Fruit fly (Drosophila melanogaster) whole organism, embryonic: ENCODE data around the gene Syx18.

ENCODE experiments used
- Atf6 ChIP-seq: fragments of 200-800 bp; sonication (Bioruptor generic); IDR thresholded peaks from 2 replicates; pipeline ENCODE4 v1.3.6; 2022; ENCODE audit warnings: missing biosample characterization, missing genetic modification characterization
- CG11696 ChIP-seq: fragments of 200-800 bp; sonication (Bioruptor generic); IDR thresholded peaks from 2 replicates; pipeline ENCODE4 v1.3.6; 2022; ENCODE audit warnings: missing biosample characterization, missing genetic modification characterization
- CG12071 ChIP-seq: fragments of 200-800 bp; sonication (Bioruptor generic); optimal IDR thresholded peaks from 3 replicates; lab custom pipeline; 2018; ENCODE audit warnings: missing biosample characterization, mild to moderate bottlenecking, missing genetic modification characterization
- CG12942 ChIP-seq: fragments of 200-800 bp; sonication (Bioruptor generic); optimal IDR thresholded peaks from 3 replicates; lab custom pipeline; 2016; ENCODE audit warnings: missing biosample characterization, missing genetic modification characterization
- CG13123 ChIP-seq: fragments of 200-800 bp; sonication (Bioruptor generic); optimal IDR thresholded peaks from 2 replicates; lab custom pipeline; 2016; ENCODE audit warnings: missing biosample characterization, missing genetic modification characterization
- CG13894 ChIP-seq: fragments of 200-800 bp; sonication (Bioruptor generic); optimal IDR thresholded peaks from 3 replicates; lab custom pipeline; 2018; ENCODE audit warnings: missing biosample characterization, mild to moderate bottlenecking, missing genetic modification characterization, moderate library complexity
- CG15011 ChIP-seq: fragments of 200-800 bp; sonication (Bioruptor generic); optimal IDR thresholded peaks from 3 replicates; lab custom pipeline; 2018; ENCODE audit warnings: missing biosample characterization, mild to moderate bottlenecking, missing genetic modification characterization
- CG17359 ChIP-seq: fragments of 200-800 bp; sonication (Bioruptor generic); optimal IDR thresholded peaks from 3 replicates; lab custom pipeline; 2018; ENCODE audit warnings: missing biosample characterization, mild to moderate bottlenecking, missing genetic modification characterization, moderate library complexity
- CG2129 ChIP-seq: fragments of 200-800 bp; sonication (Bioruptor generic); IDR thresholded peaks from 2 replicates; pipeline ENCODE4 v1.3.6; 2022; ENCODE audit warnings: missing biosample characterization, missing genetic modification characterization; ENCODE audit not compliant: partially characterized antibody
- CG30020 ChIP-seq: fragments of 200-800 bp; optimal IDR thresholded peaks from 2 replicates; lab custom pipeline; 2019; ENCODE audit warnings: missing biosample characterization, mild to moderate bottlenecking, missing genetic modification characterization, moderate library complexity
- CG3407 ChIP-seq: fragments of 200-800 bp; sonication (Bioruptor generic); optimal IDR thresholded peaks from 2 replicates; lab custom pipeline; 2018; ENCODE audit warnings: missing biosample characterization, mild to moderate bottlenecking, missing genetic modification characterization
- CG34376 ChIP-seq: fragments of 200-800 bp; sonication (Bioruptor generic); optimal IDR thresholded peaks from 2 replicates; lab custom pipeline; 2018; ENCODE audit warnings: missing biosample characterization, mild to moderate bottlenecking, missing genetic modification characterization
- CG4360 ChIP-seq: fragments of 200-800 bp; sonication (Bioruptor generic); IDR thresholded peaks from 2 replicates; pipeline ENCODE4 v1.3.6; 2022; ENCODE audit warnings: missing biosample characterization, missing genetic modification characterization
- CG5953 ChIP-seq: fragments of 200-800 bp; sonication (Bioruptor generic); IDR thresholded peaks from 2 replicates; pipeline ENCODE4 v1.3.6; 2022; ENCODE audit warnings: missing biosample characterization, missing genetic modification characterization
- CG7963 ChIP-seq: fragments of 200-800 bp; sonication (Bioruptor generic); IDR thresholded peaks from 3 replicates; pipeline ENCODE4 v1.3.6; 2022; ENCODE audit warnings: missing biosample characterization, missing genetic modification characterization; ENCODE audit not compliant: partially characterized antibody
- Dfd ChIP-seq, 2 experiments: fragments of >200 bp; optimal IDR thresholded peaks; 2 replicates each; lab custom pipeline; 2017; ENCODE audit warnings: missing biosample characterization in 2 of 2, missing genetic modification characterization in 2 of 2
- E2f1 ChIP-seq: fragments of 200-800 bp; sonication (Bioruptor generic); IDR thresholded peaks from 2 replicates; pipeline ENCODE4 v1.3.6; 2022; ENCODE audit warnings: missing biosample characterization, missing genetic modification characterization
- Ets65A ChIP-seq: fragments of 200-800 bp; sonication (Bioruptor generic); peaks from one replicate; lab custom pipeline; 2016; ENCODE audit warnings: missing biosample characterization, missing genetic modification characterization
- Med ChIP-seq: fragments of 200-800 bp; sonication (Bioruptor generic); peaks from one replicate; lab custom pipeline; 2016; ENCODE audit warnings: missing biosample characterization, missing genetic modification characterization, mild to moderate bottlenecking, inconsistent platforms, moderate library complexity
- Pdp1 ChIP-seq, 2 experiments: fragments of 200-800 bp; sonication (Bioruptor generic); optimal IDR thresholded peaks; 3 replicates each; lab custom pipeline; 2016; ENCODE audit warnings: missing biosample characterization in 2 of 2, missing genetic modification characterization in 2 of 2, mild to moderate bottlenecking in 1 of 2, moderate library complexity in 1 of 2
- Rfx ChIP-seq: fragments of 200-800 bp; sonication (Bioruptor generic); IDR thresholded peaks from 2 replicates; pipeline ENCODE4 v1.3.6; 2022; ENCODE audit warnings: missing biosample characterization, missing genetic modification characterization
- Sox100B ChIP-seq: fragments of 200-800 bp; sonication (Bioruptor generic); optimal IDR thresholded peaks from 3 replicates; lab custom pipeline; 2018; ENCODE audit warnings: missing biosample characterization, mild to moderate bottlenecking, missing genetic modification characterization
- Taf1 ChIP-seq: fragments of 200-800 bp; sonication (Bioruptor generic); IDR thresholded peaks from 2 replicates; pipeline ENCODE4 v1.3.6; 2022; ENCODE audit warnings: missing biosample characterization, missing genetic modification characterization
- Vsx1 ChIP-seq: fragments of 200-800 bp; sonication (Bioruptor generic); optimal IDR thresholded peaks from 2 replicates; lab custom pipeline; 2017; ENCODE audit warnings: missing biosample characterization, mild to moderate bottlenecking, missing genetic modification characterization, missing genetic modification reagents
- YL-1 ChIP-seq: fragments of 200-800 bp; sonication (Bioruptor generic); optimal IDR thresholded peaks from 3 replicates; lab custom pipeline; 2017; ENCODE audit warnings: missing biosample characterization, mild to moderate bottlenecking, missing genetic modification characterization
- abd-A ChIP-seq: fragments of 200-800 bp; sonication (Bioruptor generic); optimal IDR thresholded peaks from 3 replicates; lab custom pipeline; 2019; ENCODE audit warnings: missing biosample characterization, mild to moderate bottlenecking, missing genetic modification characterization, moderate library complexity
- ash1 ChIP-seq: fragments of 200-800 bp; sonication (Bioruptor generic); optimal IDR thresholded peaks from 2 replicates; lab custom pipeline; 2018; ENCODE audit warnings: missing biosample characterization, mild to moderate bottlenecking, missing genetic modification characterization
- chinmo ChIP-seq: fragments of 200-800 bp; sonication (Bioruptor generic); IDR thresholded peaks from 4 replicates; pipeline ENCODE4 v1.3.6; 2022; ENCODE audit warnings: missing biosample characterization, missing genetic modification characterization; ENCODE audit not compliant: partially characterized antibody
- ci ChIP-seq: fragments of 200-800 bp; sonication (Bioruptor generic); IDR thresholded peaks from 3 replicates; pipeline ENCODE4 v1.3.6; 2022; ENCODE audit warnings: missing biosample characterization, missing genetic modification characterization
- corto ChIP-seq: fragments of 200-800 bp; sonication (Bioruptor generic); optimal IDR thresholded peaks from 2 replicates; lab custom pipeline; 2016; ENCODE audit warnings: missing biosample characterization, mild to moderate bottlenecking, missing genetic modification characterization, moderate library complexity
- crol ChIP-seq: fragments of 200-800 bp; sonication (Bioruptor generic); IDR thresholded peaks from 2 replicates; pipeline ENCODE4 v1.3.6; 2022; ENCODE audit warnings: missing biosample characterization, missing genetic modification characterization
- gsb ChIP-seq: fragments of 200-800 bp; sonication (Bioruptor generic); IDR thresholded peaks from 2 replicates; pipeline ENCODE4 v1.3.6; 2022; ENCODE audit warnings: missing biosample characterization, missing genetic modification characterization
- ham ChIP-seq: fragments of 200-800 bp; sonication (Bioruptor generic); IDR thresholded peaks from 2 replicates; pipeline ENCODE4 v1.3.6; 2022; ENCODE audit warnings: missing biosample characterization, missing genetic modification characterization
- hb ChIP-seq: fragments of 200-800 bp; sonication (Bioruptor generic); IDR thresholded peaks from 3 replicates; pipeline ENCODE4 v1.3.6; 2022; ENCODE audit warnings: missing biosample characterization, missing genetic modification characterization; ENCODE audit not compliant: partially characterized antibody
- ind ChIP-seq: fragments of 200-800 bp; sonication (Bioruptor generic); optimal IDR thresholded peaks from 3 replicates; lab custom pipeline; 2016; ENCODE audit warnings: missing biosample characterization, missing genetic modification characterization
- knrl ChIP-seq: fragments of 200-800 bp; sonication (Bioruptor generic); IDR thresholded peaks from 3 replicates; pipeline ENCODE4 v1.3.6; 2022; ENCODE audit warnings: missing biosample characterization, missing genetic modification characterization; ENCODE audit not compliant: partially characterized antibody
- lilli ChIP-seq: fragments of 200-800 bp; sonication (Bioruptor generic); optimal IDR thresholded peaks from 3 replicates; lab custom pipeline; 2016; ENCODE audit warnings: missing biosample characterization, missing genetic modification characterization
- mam ChIP-seq: fragments of 200-800 bp; sonication (Bioruptor generic); optimal IDR thresholded peaks from 3 replicates; lab custom pipeline; 2016; ENCODE audit warnings: missing biosample characterization, missing genetic modification characterization
- mld ChIP-seq: fragments of 200-800 bp; sonication (Bioruptor generic); IDR thresholded peaks from 3 replicates; pipeline ENCODE4 v1.3.6; 2022; ENCODE audit warnings: missing biosample characterization, missing genetic modification characterization; ENCODE audit not compliant: partially characterized antibody
- nerfin-1 ChIP-seq: fragments of 200-800 bp; sonication (Bioruptor generic); optimal IDR thresholded peaks from 3 replicates; lab custom pipeline; 2019; ENCODE audit warnings: missing biosample characterization, mild to moderate bottlenecking, missing genetic modification characterization, moderate library complexity
- onecut ChIP-seq: fragments of 200-800 bp; sonication (Bioruptor generic); IDR thresholded peaks from 2 replicates; pipeline ENCODE4 v1.3.6; 2022; ENCODE audit warnings: missing biosample characterization, missing genetic modification characterization
- pros ChIP-seq: fragments of 200-800 bp; sonication (Bioruptor generic); optimal IDR thresholded peaks from 3 replicates; lab custom pipeline; 2019; ENCODE audit warnings: missing biosample characterization, mild to moderate bottlenecking, missing genetic modification characterization, moderate library complexity
- seq ChIP-seq: fragments of 200-800 bp; sonication (Bioruptor generic); IDR thresholded peaks from 2 replicates; pipeline ENCODE4 v1.3.6; 2022; ENCODE audit warnings: missing biosample characterization, missing genetic modification characterization
- tio ChIP-seq: fragments of 200-800 bp; sonication (Bioruptor generic); optimal IDR thresholded peaks from 2 replicates; lab custom pipeline; 2017; ENCODE audit warnings: missing biosample characterization, missing genetic modification characterization, inconsistent platforms
- yki ChIP-seq: fragments of >200 bp; optimal IDR thresholded peaks from 3 replicates; lab custom pipeline; 2018
- zfh2 ChIP-seq: fragments of 200-800 bp; sonication (Bioruptor generic); optimal IDR thresholded peaks from 2 replicates; lab custom pipeline; 2016; ENCODE audit warnings: missing biosample characterization, missing genetic modification characterization

Syx18 gene

dm6 chr3R:24577355-24577754, 48.0 kb downstream of the Syx18 start (continued):
- TF ChIP-seq onecut (GFP tag; lab: Robert Waterston, UW) (0 out of 2 replicates have a peak, but pooled peaks have one; percentile 26), CG13894 (tag; lab: Kevin White, UChicago) (peak; percentile 96), Atf6 (GFP tag; lab: Robert Waterston, UW) (0 out of 2 replicates have a peak, but pooled peaks have one; percentile 17), CG12071 (GFP tag; lab: Kevin White, UChicago) (peak; percentile 14), lilli (no peak), chinmo (GFP tag; lab: Robert Waterston, UW) (0 out of 4 replicates have a peak, but pooled peaks have one; percentile 46), seq (GFP tag; lab: Robert Waterston, UW) (peak; percentile 82), pros (GFP tag; lab: Kevin White, UChicago) (peak; percentile 99), ash1 (peak; percentile 33), CG17359 (tag; lab: Kevin White, UChicago) (peak; percentile 0), Ets65A (GFP tag; lab: Kevin White, UChicago) (peak; percentile 51), CG7963 (GFP tag; lab: Robert Waterston, UW) (no peak), Dfd (GFP tag; optimal IDR thresholded peaks at IDR 0.05; lab: Kevin White, UChicago) (no peak), Med (GFP tag; lab: Kevin White, UChicago) (peak; percentile 52)

dm6 chr3R:24575787-24576413, 49.5 kb downstream of the Syx18 start:
- TF ChIP-seq Pdp1 (GFP tag; optimal IDR thresholded peaks at IDR 0.05; lab: Kevin White, UChicago): peak in 1 of 2 experiments; percentile 29
- TF ChIP-seq corto (GFP tag; lab: Kevin White, UChicago): peak; percentile 9
- TF ChIP-seq CG30020 (tag; lab: Kevin White, UChicago): no peak
- TF ChIP-seq, all 482 proteins: peak for 2

- TF ChIP-seq CG2129 (no peak), seq (GFP tag; lab: Robert Waterston, UW) (peak; percentile 39; the same call in 1 of the 2 replicates), chinmo (GFP tag; lab: Robert Waterston, UW) (peak; percentile 42; the same call in 1 of the 4 replicates), knrl (GFP tag; lab: Robert Waterston, UW) (no peak), CG34376 (GFP tag; lab: Kevin White, UChicago) (no peak), CG13123 (GFP tag; lab: Kevin White, UChicago) (no peak), mld (peak; percentile 50; the same call in 1 of the 3 replicates), hb (GFP tag; lab: Robert Waterston, UW) (no peak), mam (GFP tag; lab: Kevin White, UChicago) (no peak), YL-1 (GFP tag; lab: Kevin White, UChicago) (no peak), Vsx1 (GFP tag; lab: Kevin White, UChicago) (no peak), Med (GFP tag; lab: Kevin White, UChicago) (peak; percentile 90), gsb (GFP tag; lab: Robert Waterston, UW) (no peak), ham (no peak), CG5953 (GFP tag; lab: Robert Waterston, UW) (no peak), nerfin-1 (tag; lab: Kevin White, UChicago) (peak; percentile 66), abd-A (tag; lab: Kevin White, UChicago) (peak; percentile 82), tio (GFP tag; lab: Kevin White, UChicago) (no peak), Taf1 (no peak), ind (GFP tag; lab: Kevin White, UChicago) (no peak), CG15011 (GFP tag; lab: Kevin White, UChicago) (no peak), crol (GFP tag; lab: Robert Waterston, UW) (peak; percentile 40; the same call in 1 of the 2 replicates), CG3407 (no peak), CG11696 (no peak), CG4360 (GFP tag; lab: Robert Waterston, UW) (0 out of 2 replicates have a peak, but pooled peaks have one; percentile 29), Rfx (GFP tag; lab: Robert Waterston, UW) (peak; percentile 18; the same call in 1 of the 2 replicates), ci (no peak), Sox100B (GFP tag; lab: Kevin White, UChicago) (no peak), yki (lab: Kevin White, UChicago) (no peak), E2f1 (GFP tag; lab: Robert Waterston, UW) (no peak), CG12942 (no peak), zfh2 (GFP tag; lab: Kevin White, UChicago) (no peak), onecut (GFP tag; lab: Robert Waterston, UW) (peak; percentile 92)
Observed at dm6 chr3R:24575109-24575508, 50.3 kb downstream of the Syx18 start.
